Worm (Caenorhabditis elegans) whole organism, mixed stage, embryonic: Measurements from ENCODE around the gene rpoa-49.

Experiments used
- elt-3 ChIP-seq: fragments of 150-350 bp; optimal IDR thresholded peaks from 2 replicates; lab custom pipeline; 2014; ENCODE audit warnings: missing biosample characterization, missing genetic modification characterization
- unc-39 ChIP-seq: fragments of 150-350 bp; optimal IDR thresholded peaks from 2 replicates; lab custom pipeline; 2014; ENCODE audit warnings: missing biosample characterization, missing genetic modification characterization

DNA sequence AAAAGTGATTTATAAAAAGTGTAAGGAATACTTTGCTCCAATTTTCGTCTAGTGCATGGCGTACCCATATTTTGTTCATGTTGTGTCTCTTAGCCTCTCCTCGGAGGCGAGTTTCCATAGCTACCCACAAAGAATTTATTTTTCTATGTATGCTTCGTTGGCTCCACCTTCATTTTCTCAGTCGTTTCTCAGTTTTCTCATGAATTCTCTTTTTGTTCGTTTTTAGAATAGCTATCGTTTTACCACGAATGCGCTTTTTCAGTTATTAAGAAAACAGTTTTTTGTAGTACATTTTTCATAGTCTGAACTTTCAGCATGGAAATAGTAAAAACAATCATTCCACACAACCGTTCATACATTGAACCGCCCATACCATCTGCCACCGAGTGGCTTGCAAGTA, 38.5 kb upstream of the rpoa-49 start, which contains the start of gene osta-1:
- TF ChIP-seq elt-3 (tag; lab: Kevin White, UChicago) (no peak), unc-39 (tag; lab: Kevin White, UChicago) (no peak)
